Worm (Caenorhabditis elegans): ENCODE measurements around the gene C04G6.11.

DNA sequence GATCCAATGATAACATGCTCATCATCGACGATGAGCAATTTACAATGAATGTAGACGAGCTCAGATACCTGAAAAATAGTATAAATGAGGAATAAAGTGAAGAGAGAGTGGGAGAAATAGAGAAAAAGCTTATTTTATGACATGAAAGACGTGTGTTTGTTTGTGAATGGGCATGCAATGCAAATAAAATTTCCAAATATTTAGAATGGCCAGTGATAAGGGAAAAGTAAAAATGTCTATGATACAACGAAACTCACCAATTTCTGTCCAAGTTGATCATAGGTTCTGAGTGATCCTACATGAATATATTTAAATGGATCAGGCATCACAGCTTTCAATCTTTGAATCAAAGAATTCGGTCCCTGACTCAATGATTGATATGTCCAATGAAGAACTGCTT is 17.5 kb downstream of the C04G6.11 start:
- TF ChIP-seq lir-1 (GFP tag; conservative IDR thresholded peaks at IDR 0.05): no peak
- no peak for TF ChIP-seq ekl-4 (GFP tag; IDR thresholded peaks at IDR 0.05)
- no peak for TF ChIP-seq snpc-4 (GFP tag; optimal IDR thresholded peaks at IDR 0.05)
- no peak for TF ChIP-seq snpc-4 (tag; optimal IDR thresholded peaks at IDR 0.05)
- TF ChIP-seq rpc-1 (optimal IDR thresholded peaks at IDR 0.05): no peak
- no peak for TF ChIP-seq rpc-1 (tag; optimal IDR thresholded peaks at IDR 0.05)
- no peak for TF ChIP-seq B0035.1 (tag; optimal IDR thresholded peaks at IDR 0.05)
- TF ChIP-seq tbp1 (GFP tag; optimal IDR thresholded peaks at IDR 0.05): no peak
- TF ChIP-seq ztf-18 (tag; optimal IDR thresholded peaks at IDR 0.05): no peak
- no peak for TF ChIP-seq F23B12.7 (tag; optimal IDR thresholded peaks at IDR 0.05; ENCODE audit: insufficient read depth)
- no peak for TF ChIP-seq pha-4 (tag; optimal IDR thresholded peaks at IDR 0.05)
- TF ChIP-seq attf-5 (GFP tag; optimal IDR thresholded peaks at IDR 0.05): no peak
- no peak for TF ChIP-seq dox-1 (GFP tag; IDR thresholded peaks at IDR 0.05)
- TF ChIP-seq die-1 (tag; optimal IDR thresholded peaks at IDR 0.05): no peak
- no peak for TF ChIP-seq aptf-2 (GFP tag; conservative IDR thresholded peaks at IDR 0.05)
